Worm (Caenorhabditis elegans): ENCODE results near the gene swt-7.

ce11 chrV:5052233-5052632 is 21.6 kb upstream of the swt-7 start, which contains the start of gene K11D12.12:
- no peak for TF ChIP-seq unc-130 (GFP tag; optimal IDR thresholded peaks at IDR 0.05)
- TF ChIP-seq pha-4 (tag; optimal IDR thresholded peaks at IDR 0.05): no peak
- no peak for TF ChIP-seq tbx-9 (tag; optimal IDR thresholded peaks at IDR 0.05; ENCODE audit: borderline replicate concordance)
- TF ChIP-seq ztf-6 (GFP tag; IDR thresholded peaks at IDR 0.05): no peak
- TF ChIP-seq unc-62 (GFP tag; optimal IDR thresholded peaks at IDR 0.05): no peak
- no peak for TF ChIP-seq F22D6.2 (tag; optimal IDR thresholded peaks at IDR 0.05)
- TF ChIP-seq D2030.7 (GFP tag; IDR thresholded peaks at IDR 0.05): no peak
- TF ChIP-seq mel-28 (tag; optimal IDR thresholded peaks at IDR 0.05; ENCODE audit: borderline replicate concordance): no peak
- no peak for TF ChIP-seq Y95B8A.8 (GFP tag; IDR thresholded peaks at IDR 0.05)
